Worm (Caenorhabditis elegans) whole organism, L4 larva: Measurements from ENCODE around the gene alg-4.
A peak's percentile ranks its signal among the peaks of the same experiment; 100 is the strongest.

Experiments used
- F10B5.3 ChIP-seq: sonication (generic microtip); optimal IDR thresholded peaks from 2 replicates; lab custom pipeline; 2016; ENCODE audit warnings: mild to moderate bottlenecking, missing genetic modification characterization, missing compliant biosample characterization
- F26F4.8 ChIP-seq: fragments of 200-800 bp; sonication (Bioruptor generic); conservative IDR thresholded peaks from 2 replicates; pipeline ENCODE4 v1.3.6; 2022; ENCODE audit warnings: missing genetic modification characterization, missing compliant biosample characterization
- F37D6.2 ChIP-seq: sonication (generic microtip); optimal IDR thresholded peaks from 2 replicates; lab custom pipeline; 2016; ENCODE audit warnings: mild to moderate bottlenecking, missing genetic modification characterization, missing compliant biosample characterization
- F44E2.7 ChIP-seq: fragments of 200-800 bp; sonication (Bioruptor generic); IDR thresholded peaks from 2 replicates; pipeline ENCODE4 v2.1.2; 2022; ENCODE audit warnings: missing genetic modification characterization, missing compliant biosample characterization
- F49E8.2 ChIP-seq: sonication (generic microtip); optimal IDR thresholded peaks from 2 replicates; lab custom pipeline; 2016; ENCODE audit warnings: missing compliant biosample characterization, mild to moderate bottlenecking, missing genetic modification characterization, borderline replicate concordance
- R02D3.7 ChIP-seq: fragments of 150-350 bp; sonication (generic microtip); optimal IDR thresholded peaks from 3 replicates; lab custom pipeline; 2014; ENCODE audit warnings: missing biosample characterization, missing genetic modification characterization
- T20F7.1 ChIP-seq: fragments of 200-800 bp; sonication (Bioruptor generic); optimal IDR thresholded peaks from 2 replicates; lab custom pipeline; 2018; ENCODE audit warnings: mild to moderate bottlenecking, missing genetic modification characterization, missing compliant biosample characterization
- Y5F2A.4 ChIP-seq: fragments of 200-800 bp; sonication (Bioruptor generic); optimal IDR thresholded peaks from 2 replicates; lab custom pipeline; 2018; ENCODE audit warnings: mild to moderate bottlenecking, missing genetic modification characterization, missing compliant biosample characterization
- Y75B8A.6 ChIP-seq: fragments of 200-800 bp; sonication (Bioruptor generic); IDR thresholded peaks from 2 replicates; pipeline ENCODE4 v1.3.6; 2022; ENCODE audit warnings: missing genetic modification reagents, missing genetic modification characterization, missing compliant biosample characterization
- aha-1 ChIP-seq: fragments of 150-350 bp; peaks from one replicate; lab custom pipeline; 2014; ENCODE audit warnings: missing biosample characterization, missing genetic modification characterization
- arid-1 ChIP-seq: fragments of 200-800 bp; sonication (Bioruptor generic); conservative IDR thresholded peaks from 2 replicates; pipeline ENCODE4 v1.3.6; 2022; ENCODE audit warnings: missing genetic modification reagents, missing genetic modification characterization, missing compliant biosample characterization
- ceh-20 ChIP-seq: fragments of 200-800 bp; sonication (Bioruptor generic); IDR thresholded peaks from 2 replicates; pipeline ENCODE4 v1.3.6; 2022; ENCODE audit warnings: missing genetic modification reagents, missing genetic modification characterization, missing compliant biosample characterization
- ceh-28 ChIP-seq: fragments of 150-350 bp; optimal IDR thresholded peaks from 2 replicates; lab custom pipeline; 2014; ENCODE audit warnings: missing biosample characterization, missing genetic modification reagents, missing genetic modification characterization
- ceh-32 ChIP-seq: sonication (generic microtip); optimal IDR thresholded peaks from 2 replicates; lab custom pipeline; 2016; ENCODE audit warnings: mild to moderate bottlenecking, missing genetic modification characterization, missing compliant biosample characterization; ENCODE audit not compliant: poor library complexity
- cey-2 ChIP-seq: sonication (generic microtip); optimal IDR thresholded peaks from 3 replicates; lab custom pipeline; 2017; ENCODE audit warnings: missing genetic modification characterization, mild to moderate bottlenecking, missing compliant biosample characterization, antibody characterized with exemption, borderline replicate concordance; ENCODE audit not compliant: insufficient read depth
- ctbp-1 ChIP-seq: fragments of 200-800 bp; sonication (Bioruptor generic); IDR thresholded peaks from 2 replicates; pipeline ENCODE4 v1.3.6; 2022; ENCODE audit warnings: missing genetic modification reagents, missing genetic modification characterization, missing compliant biosample characterization
- daf-12 ChIP-seq: fragments of 150-350 bp; optimal IDR thresholded peaks from 2 replicates; lab custom pipeline; 2014; ENCODE audit warnings: missing biosample characterization, missing genetic modification reagents, missing genetic modification characterization
- daf-16 ChIP-seq, 3 experiments: sonication (generic microtip); optimal IDR thresholded peaks; 2 replicates each; lab custom pipeline; 2016 to 2017; ENCODE audit warnings: missing genetic modification characterization in 3 of 3, missing genetic modification reagents in 3 of 3, mild to moderate bottlenecking in 2 of 3, missing compliant biosample characterization in 2 of 3, missing biosample characterization in 1 of 3, moderate library complexity in 1 of 3
- daf-19 ChIP-seq: fragments of 200-800 bp; sonication (Bioruptor generic); conservative IDR thresholded peaks from 2 replicates; pipeline ENCODE4 v1.3.6; 2022; ENCODE audit warnings: missing genetic modification characterization, missing compliant biosample characterization
- dmd-8 ChIP-seq: fragments of 200-800 bp; sonication (Bioruptor generic); IDR thresholded peaks from 2 replicates; pipeline ENCODE4 v1.3.6; 2022; ENCODE audit warnings: missing genetic modification characterization, missing compliant biosample characterization
- duxl-1 ChIP-seq: sonication (generic microtip); optimal IDR thresholded peaks from 2 replicates; lab custom pipeline; 2016; ENCODE audit warnings: mild to moderate bottlenecking, missing genetic modification characterization, moderate library complexity, missing compliant biosample characterization; ENCODE audit not compliant: poor library complexity
- dve-1 ChIP-seq: sonication (generic microtip); optimal IDR thresholded peaks from 2 replicates; lab custom pipeline; 2017; ENCODE audit warnings: antibody characterized with exemption, mild to moderate bottlenecking, missing genetic modification characterization, missing compliant biosample characterization; ENCODE audit not compliant: insufficient read depth
- egl-27 ChIP-seq: sonication (generic microtip); optimal IDR thresholded peaks from 3 replicates; lab custom pipeline; 2017; ENCODE audit warnings: missing biosample characterization, missing genetic modification reagents, missing genetic modification characterization
- egl-43 ChIP-seq: fragments of 200-800 bp; sonication (Bioruptor generic); IDR thresholded peaks from 2 replicates; pipeline ENCODE4 v1.3.6; 2022; ENCODE audit warnings: missing genetic modification reagents, missing genetic modification characterization, missing compliant biosample characterization
- gei-8 ChIP-seq: fragments of 200-800 bp; sonication (Bioruptor generic); optimal IDR thresholded peaks from 2 replicates; lab custom pipeline; 2018; ENCODE audit warnings: mild to moderate bottlenecking, missing genetic modification characterization, missing compliant biosample characterization
- hlh-11 ChIP-seq: fragments of 200-800 bp; sonication (Bioruptor generic); optimal IDR thresholded peaks from 2 replicates; lab custom pipeline; 2018; ENCODE audit warnings: mild to moderate bottlenecking, missing genetic modification characterization, missing compliant biosample characterization
- hlh-30 ChIP-seq: sonication (generic microtip); optimal IDR thresholded peaks from 2 replicates; lab custom pipeline; 2017; ENCODE audit warnings: antibody characterized with exemption, mild to moderate bottlenecking, missing genetic modification characterization, missing compliant biosample characterization; ENCODE audit not compliant: insufficient read depth
- hmg-1.1 ChIP-seq: fragments of 200-800 bp; sonication (Bioruptor generic); IDR thresholded peaks from 2 replicates; pipeline ENCODE4 v1.3.6; 2022; ENCODE audit warnings: missing genetic modification reagents, missing genetic modification characterization, missing compliant biosample characterization
- lin-1 ChIP-seq: fragments of 200-800 bp; sonication (Bioruptor generic); IDR thresholded peaks from 2 replicates; pipeline ENCODE4 v1.3.6; 2022; ENCODE audit warnings: missing genetic modification reagents, missing genetic modification characterization, missing compliant biosample characterization
- lin-15B ChIP-seq: fragments of 150-350 bp; sonication (generic microtip); optimal IDR thresholded peaks from 3 replicates; lab custom pipeline; 2014; ENCODE audit warnings: missing biosample characterization, missing genetic modification characterization
- lin-29 ChIP-seq: fragments of 200-800 bp; sonication (Bioruptor generic); IDR thresholded peaks from 2 replicates; pipeline ENCODE4 v1.3.6; 2022; ENCODE audit warnings: missing genetic modification reagents, missing genetic modification characterization, missing compliant biosample characterization
- lin-38 ChIP-seq: fragments of 200-800 bp; sonication (Bioruptor generic); IDR thresholded peaks from 2 replicates; pipeline ENCODE4 v1.3.6; 2022; ENCODE audit warnings: missing genetic modification reagents, missing genetic modification characterization, missing compliant biosample characterization
- mdt-29 ChIP-seq: fragments of 200-800 bp; sonication (Bioruptor generic); IDR thresholded peaks from 2 replicates; pipeline ENCODE4 v1.3.6; 2022; ENCODE audit warnings: missing genetic modification reagents, missing genetic modification characterization, missing compliant biosample characterization
- mep-1 ChIP-seq: fragments of 150-350 bp; sonication (generic microtip); optimal IDR thresholded peaks from 3 replicates; lab custom pipeline; 2014; ENCODE audit warnings: missing biosample characterization, missing genetic modification characterization
- mxl-3 ChIP-seq: fragments of 200-800 bp; sonication (Bioruptor generic); optimal IDR thresholded peaks from 2 replicates; lab custom pipeline; 2018; ENCODE audit warnings: mild to moderate bottlenecking, missing genetic modification characterization, missing compliant biosample characterization
- nhr-10 ChIP-seq: fragments of 150-350 bp; optimal IDR thresholded peaks from 2 replicates; lab custom pipeline; 2014; ENCODE audit warnings: missing biosample characterization, missing genetic modification characterization
- nhr-25 ChIP-seq: sonication (generic microtip); optimal IDR thresholded peaks from 2 replicates; lab custom pipeline; 2017; ENCODE audit warnings: missing genetic modification characterization, mild to moderate bottlenecking, missing compliant biosample characterization, antibody characterized with exemption, moderate library complexity, borderline replicate concordance; ENCODE audit not compliant: insufficient read depth
- nhr-48 ChIP-seq: sonication (generic microtip); optimal IDR thresholded peaks from 2 replicates; lab custom pipeline; 2016; ENCODE audit warnings: mild to moderate bottlenecking, missing genetic modification characterization, missing compliant biosample characterization
- nhr-76 ChIP-seq: fragments of 150-350 bp; optimal IDR thresholded peaks from 2 replicates; lab custom pipeline; 2014; ENCODE audit warnings: missing biosample characterization, missing genetic modification characterization
- php-3 ChIP-seq: fragments of 200-800 bp; sonication (Bioruptor generic); IDR thresholded peaks from 2 replicates; pipeline ENCODE4 v1.3.6; 2022; ENCODE audit warnings: missing genetic modification reagents, missing genetic modification characterization, missing compliant biosample characterization
- pqm-1 ChIP-seq: sonication (generic microtip); optimal IDR thresholded peaks from 2 replicates; lab custom pipeline; 2017; ENCODE audit warnings: missing biosample characterization, missing genetic modification characterization
- saeg-2 ChIP-seq: fragments of 200-800 bp; sonication (Bioruptor generic); IDR thresholded peaks from 2 replicates; pipeline ENCODE4 v1.3.6; 2022; ENCODE audit warnings: missing genetic modification reagents, missing genetic modification characterization, missing compliant biosample characterization
- sdz-12 ChIP-seq: fragments of 200-800 bp; sonication (Bioruptor generic); optimal IDR thresholded peaks from 2 replicates; lab custom pipeline; 2018; ENCODE audit warnings: mild to moderate bottlenecking, missing genetic modification characterization, missing compliant biosample characterization
- set-16 ChIP-seq: fragments of 200-800 bp; sonication (Bioruptor generic); IDR thresholded peaks from 2 replicates; pipeline ENCODE4 v1.3.6; 2022; ENCODE audit warnings: missing genetic modification reagents, missing genetic modification characterization, missing compliant biosample characterization
- skn-1 ChIP-seq: fragments of 150-350 bp; optimal IDR thresholded peaks from 2 replicates; lab custom pipeline; 2014; ENCODE audit warnings: missing biosample characterization, missing genetic modification characterization
- snpc-1.2 ChIP-seq: fragments of 200-800 bp; sonication (Bioruptor generic); IDR thresholded peaks from 2 replicates; pipeline ENCODE4 v1.3.6; 2022; ENCODE audit warnings: missing genetic modification reagents, missing genetic modification characterization, missing compliant biosample characterization
- spr-1 ChIP-seq: sonication (generic microtip); optimal IDR thresholded peaks from 2 replicates; lab custom pipeline; 2016; ENCODE audit warnings: mild to moderate bottlenecking, missing genetic modification characterization, missing compliant biosample characterization
- tra-1 ChIP-seq: fragments of 200-800 bp; sonication (Bioruptor generic); IDR thresholded peaks from 2 replicates; pipeline ENCODE4 v1.3.6; 2022; ENCODE audit warnings: missing genetic modification reagents, missing genetic modification characterization, missing compliant biosample characterization
- vab-7 ChIP-seq: fragments of 200-800 bp; sonication (Bioruptor generic); IDR thresholded peaks from 2 replicates; pipeline ENCODE4 v1.3.6; 2022; ENCODE audit warnings: missing genetic modification reagents, missing genetic modification characterization, missing compliant biosample characterization
- zag-1 ChIP-seq: fragments of 150-350 bp; optimal IDR thresholded peaks from 2 replicates; lab custom pipeline; 2014; ENCODE audit warnings: missing biosample characterization, missing genetic modification characterization
- ztf-11 ChIP-seq: fragments of 150-350 bp; optimal IDR thresholded peaks from 2 replicates; lab custom pipeline; 2014; ENCODE audit warnings: missing biosample characterization, missing genetic modification characterization

The alg-4 gene

ce11 chrIII:9913722-9914121 is 22.5 kb upstream of the alg-4 start, which contains the start of gene cbp-3:
cbp-3 (plus strand) TSS chrIII:9913993.
- no peak for TF ChIP-seq F10B5.3 (tag; lab: Kevin White, UChicago)
- no peak for TF ChIP-seq egl-43 (GFP tag; lab: Robert Waterston, UW)
- peak; percentile 25 for TF ChIP-seq mxl-3 (GFP tag; lab: Kevin White, UChicago)
- TF ChIP-seq gei-8 (GFP tag; lab: Kevin White, UChicago) = no peak
- TF ChIP-seq cey-2 (tag; lab: Kevin White, UChicago) = no peak
- no peak for TF ChIP-seq mdt-29 (GFP tag; lab: Robert Waterston, UW)
- TF ChIP-seq F37D6.2 (tag; lab: Kevin White, UChicago) = no peak
- no peak for TF ChIP-seq zag-1 (tag; lab: Kevin White, UChicago)
- no peak for TF ChIP-seq daf-16 (GFP tag; optimal IDR thresholded peaks at IDR 0.05; lab: Kevin White, UChicago)
- peak; percentile 99 for TF ChIP-seq daf-16 (tag; optimal IDR thresholded peaks at IDR 0.05; lab: Kevin White, UChicago)
- no peak for TF ChIP-seq ceh-28 (tag; lab: Kevin White, UChicago)
- no peak for TF ChIP-seq nhr-76 (tag; lab: Kevin White, UChicago)
- no peak for TF ChIP-seq snpc-1.2
- TF ChIP-seq pqm-1 (tag; lab: Kevin White, UChicago) = peak; percentile 94
- 0 out of 2 replicates have a peak, but pooled peaks have one; percentile 12 for TF ChIP-seq php-3 (GFP tag; lab: Robert Waterston, UW)
- TF ChIP-seq R02D3.7 (tag; lab: Kevin White, UChicago) = no peak
- TF ChIP-seq lin-29 (GFP tag; lab: Robert Waterston, UW) = no peak
- TF ChIP-seq T20F7.1 = peak; percentile 14
- no peak for TF ChIP-seq F26F4.8 (GFP tag; lab: Robert Waterston, UW)
- no peak for TF ChIP-seq saeg-2 (GFP tag; lab: Robert Waterston, UW)
- TF ChIP-seq hmg-1.1 (GFP tag; lab: Robert Waterston, UW) = no peak
- TF ChIP-seq Y75B8A.6 (GFP tag; lab: Robert Waterston, UW) = no peak
- no peak for TF ChIP-seq arid-1 (GFP tag; lab: Robert Waterston, UW)
- no peak for TF ChIP-seq tra-1 (GFP tag; lab: Robert Waterston, UW)
- no peak for TF ChIP-seq F44E2.7 (GFP tag; lab: Robert Waterston, UW)
- no peak for TF ChIP-seq skn-1 (tag; lab: Kevin White, UChicago)
- peak; percentile 75 for TF ChIP-seq dve-1 (tag; lab: Kevin White, UChicago)
- peak; percentile 59 for TF ChIP-seq aha-1 (tag; lab: Kevin White, UChicago)
- no peak for TF ChIP-seq ceh-32
- TF ChIP-seq ctbp-1 (GFP tag; lab: Robert Waterston, UW) = no peak
- no peak for TF ChIP-seq nhr-25 (tag; lab: Kevin White, UChicago)
- no peak for TF ChIP-seq vab-7 (GFP tag; lab: Robert Waterston, UW)
- no peak for TF ChIP-seq dmd-8 (GFP tag; lab: Robert Waterston, UW)
- TF ChIP-seq Y5F2A.4 (GFP tag; lab: Kevin White, UChicago) = no peak
- TF ChIP-seq sdz-12 = no peak
- no peak for TF ChIP-seq set-16 (GFP tag; lab: Robert Waterston, UW)
- no peak for TF ChIP-seq F49E8.2
- no peak for TF ChIP-seq egl-27 (tag; lab: Kevin White, UChicago)
- TF ChIP-seq nhr-48 (tag; lab: Kevin White, UChicago) = no peak
- no peak for TF ChIP-seq lin-1 (GFP tag; lab: Robert Waterston, UW)
- no peak for TF ChIP-seq daf-19 (GFP tag; lab: Robert Waterston, UW)
- TF ChIP-seq daf-12 (tag; lab: Kevin White, UChicago) = no peak
- no peak for TF ChIP-seq nhr-10 (tag; lab: Kevin White, UChicago)
- peak; percentile 67 for TF ChIP-seq hlh-30 (tag; lab: Kevin White, UChicago)
- TF ChIP-seq ceh-20 (GFP tag; lab: Robert Waterston, UW) = no peak
- TF ChIP-seq lin-38 (GFP tag; lab: Robert Waterston, UW) = no peak
- TF ChIP-seq hlh-11 = peak; percentile 49
- TF ChIP-seq lin-15B = no peak
- TF ChIP-seq mep-1 (tag; lab: Kevin White, UChicago) = no peak
- TF ChIP-seq ztf-11 = no peak
- TF ChIP-seq spr-1 (tag; lab: Kevin White, UChicago) = no peak
- TF ChIP-seq duxl-1 (tag; lab: Kevin White, UChicago) = no peak
